Fruit fly (Drosophila melanogaster): ENCODE measurements around the gene REG.

Gene REG

dm6 chrX:13238294-13238917 is 26.3 kb downstream of the REG start (continued):
- TF ChIP-seq Smox (GFP tag; optimal IDR thresholded peaks at IDR 0.05): peak; percentile 45
- TF ChIP-seq CG4318 (GFP tag; optimal IDR thresholded peaks at IDR 0.05): peak; percentile 64
- TF ChIP-seq CG6854 (GFP tag; optimal IDR thresholded peaks at IDR 0.05): no peak
- TF ChIP-seq CG6808 (GFP tag; optimal IDR thresholded peaks at IDR 0.05): no peak
- TF ChIP-seq CG8319 (GFP tag; optimal IDR thresholded peaks at IDR 0.05): peak; percentile 13
- TF ChIP-seq OdsH (GFP tag; optimal IDR thresholded peaks at IDR 0.05): peak; percentile 72
- no peak for TF ChIP-seq fkh (GFP tag; optimal IDR thresholded peaks at IDR 0.05)
- peak; percentile 83 for TF ChIP-seq Gug (GFP tag; IDR thresholded peaks at IDR 0.05)

dm6 chrX:13240812-13241211 is 28.7 kb downstream of the REG start:
- TF ChIP-seq Ets96B (tag; optimal IDR thresholded peaks at IDR 0.05) (no peak), Eip78C (GFP tag) (peak; percentile 56), CG34406 (GFP tag; optimal IDR thresholded peaks at IDR 0.05) (no peak), CG4318 (GFP tag; optimal IDR thresholded peaks at IDR 0.05) (no peak), esn (GFP tag; optimal IDR thresholded peaks at IDR 0.05) (peak; percentile 4), salr (GFP tag; optimal IDR thresholded peaks at IDR 0.05) (peak in 1 of 2 experiments; percentile 13)

- TF ChIP-seq ss (GFP tag; optimal IDR thresholded peaks at IDR 0.05) (peak in 1 of 2 experiments; percentile 29), Ets21C (GFP tag; optimal IDR thresholded peaks at IDR 0.05) (no peak), eg (GFP tag; IDR thresholded peaks at IDR 0.05) (no peak), CG11762 (GFP tag; optimal IDR thresholded peaks at IDR 0.05; ENCODE audit: insufficient read depth) (no peak), CG6163 (GFP tag; IDR thresholded peaks at IDR 0.05) (0 out of 3 replicates have a peak, but pooled peaks have one; percentile 12), vri (GFP tag; optimal IDR thresholded peaks at IDR 0.05) (peak; percentile 5), CG6276 (GFP tag; optimal IDR thresholded peaks at IDR 0.05) (peak; percentile 10), svp (GFP tag) (peak; percentile 41), CG11902 (GFP tag; optimal IDR thresholded peaks at IDR 0.05) (no peak), CG8119 (GFP tag; IDR thresholded peaks at IDR 0.05) (peak; percentile 21; the same call in 1 of the 3 replicates), CG32006 (GFP tag; optimal IDR thresholded peaks at IDR 0.05) (peak; percentile 6), CG15336 (GFP tag; IDR thresholded peaks at IDR 0.05) (peak; percentile 45; the same call in 1 of the 2 replicates), fkh (GFP tag; optimal IDR thresholded peaks at IDR 0.05) (peak; percentile 28), Eip78C (GFP tag) (peak; percentile 63)
Observed at dm6 chrX:13243726-13244323, 31.7 kb downstream of the REG start.

- peak; percentile 66 for TF ChIP-seq CG1621 (tag; optimal IDR thresholded peaks at IDR 0.05)
- TF ChIP-seq Ets96B (tag; optimal IDR thresholded peaks at IDR 0.05): peak; percentile 79
- TF ChIP-seq CG11294 (GFP tag; IDR thresholded peaks at IDR 0.05): peak; percentile 25; the same call in 1 of the 2 replicates
- TF ChIP-seq achi (GFP tag; optimal IDR thresholded peaks at IDR 0.05): peak; percentile 75
- peak; percentile 76 for TF ChIP-seq CG32006 (GFP tag; optimal IDR thresholded peaks at IDR 0.05)
- TF ChIP-seq CG15336 (GFP tag; IDR thresholded peaks at IDR 0.05): peak; percentile 75
- TF ChIP-seq CG3032 (tag; optimal IDR thresholded peaks at IDR 0.05): peak; percentile 73
- peak; percentile 83 for TF ChIP-seq Eip75B (GFP tag; optimal IDR thresholded peaks at IDR 0.05)
- peak; percentile 63 for TF ChIP-seq CG11762 (GFP tag; optimal IDR thresholded peaks at IDR 0.05; ENCODE audit: insufficient read depth)
- TF ChIP-seq CG8632 (GFP tag; optimal IDR thresholded peaks at IDR 0.05): peak; percentile 77
- peak; percentile 75 for TF ChIP-seq CG34406 (GFP tag; optimal IDR thresholded peaks at IDR 0.05)
- TF ChIP-seq Met (GFP tag; optimal IDR thresholded peaks at IDR 0.05): peak; percentile 84
- TF ChIP-seq CG6854 (GFP tag; optimal IDR thresholded peaks at IDR 0.05): no peak
- TF ChIP-seq Smox (GFP tag; optimal IDR thresholded peaks at IDR 0.05): peak; percentile 75
- peak; percentile 73 for TF ChIP-seq Hr4 (GFP tag; optimal IDR thresholded peaks at IDR 0.05)
- peak; percentile 59 for TF ChIP-seq Gug (GFP tag; IDR thresholded peaks at IDR 0.05)
- TF ChIP-seq CG6808 (GFP tag; optimal IDR thresholded peaks at IDR 0.05): peak; percentile 70
- peak; percentile 51 for TF ChIP-seq dac (GFP tag; optimal IDR thresholded peaks at IDR 0.05)
- peak; percentile 75; the same call in 2 of the 3 replicates for TF ChIP-seq eg (GFP tag; IDR thresholded peaks at IDR 0.05)
- peak; percentile 80 for TF ChIP-seq CG10669 (GFP tag; optimal IDR thresholded peaks at IDR 0.05)
- TF ChIP-seq pdm3 (GFP tag; optimal IDR thresholded peaks at IDR 0.05): peak; percentile 85
- peak; percentile 57 for TF ChIP-seq Lpt (GFP tag; optimal IDR thresholded peaks at IDR 0.05)
- TF ChIP-seq dsx (GFP tag; optimal IDR thresholded peaks at IDR 0.05; ENCODE audit: poor library complexity, severe bottlenecking): peak; percentile 70
- TF ChIP-seq svp (GFP tag): peak; percentile 91
- TF ChIP-seq net (GFP tag; optimal IDR thresholded peaks at IDR 0.05): peak; percentile 83
- TF ChIP-seq CG16779 (tag; optimal IDR thresholded peaks at IDR 0.05): peak; percentile 26
- peak; percentile 50 to 74 for TF ChIP-seq ss (GFP tag; optimal IDR thresholded peaks at IDR 0.05)
- TF ChIP-seq CG8119 (GFP tag; IDR thresholded peaks at IDR 0.05): peak; percentile 77
- peak; percentile 74 for TF ChIP-seq CG31627 (GFP tag; optimal IDR thresholded peaks at IDR 0.05)
- TF ChIP-seq CG3919 (GFP tag; optimal IDR thresholded peaks at IDR 0.05): peak; percentile 86
Observed at dm6 chrX:13244462-13244861, 32.3 kb downstream of the REG start.
